Worm (Caenorhabditis elegans) whole organism, early embryonic: ENCODE data around the gene T23B7.3.

Source experiments
- F13C5.2 ChIP-seq: sonication (generic microtip); optimal IDR thresholded peaks from 2 replicates; lab custom pipeline; 2017; ENCODE audit warnings: mild to moderate bottlenecking, missing genetic modification characterization, inconsistent platforms, missing compliant biosample characterization
- aly-1 ChIP-seq: sonication (generic microtip); optimal IDR thresholded peaks from 2 replicates; lab custom pipeline; 2016; ENCODE audit warnings: missing genetic modification characterization, missing compliant biosample characterization
- ama-1 ChIP-seq: fragments of 150-350 bp; optimal IDR thresholded peaks from 2 replicates; lab custom pipeline; 2014
- ceh-13 ChIP-seq: fragments of 200-800 bp; sonication (Bioruptor generic); optimal IDR thresholded peaks from 2 replicates; lab custom pipeline; 2018; ENCODE audit warnings: mild to moderate bottlenecking, missing genetic modification characterization, missing compliant biosample characterization
- ets-7 ChIP-seq: sonication (generic microtip); optimal IDR thresholded peaks from 2 replicates; lab custom pipeline; 2016; ENCODE audit warnings: missing genotype, missing genetic modification characterization, missing compliant biosample characterization
- hmg-4 ChIP-seq: fragments of 200-800 bp; sonication (Bioruptor generic); optimal IDR thresholded peaks from 2 replicates; lab custom pipeline; 2018; ENCODE audit warnings: mild to moderate bottlenecking, missing genetic modification characterization, missing compliant biosample characterization
- tbx-11 ChIP-seq: fragments of 200-800 bp; sonication (Bioruptor generic); IDR thresholded peaks from 2 replicates; pipeline ENCODE4 v1.3.6; 2022; ENCODE audit warnings: missing genetic modification characterization, missing compliant biosample characterization

DNA sequence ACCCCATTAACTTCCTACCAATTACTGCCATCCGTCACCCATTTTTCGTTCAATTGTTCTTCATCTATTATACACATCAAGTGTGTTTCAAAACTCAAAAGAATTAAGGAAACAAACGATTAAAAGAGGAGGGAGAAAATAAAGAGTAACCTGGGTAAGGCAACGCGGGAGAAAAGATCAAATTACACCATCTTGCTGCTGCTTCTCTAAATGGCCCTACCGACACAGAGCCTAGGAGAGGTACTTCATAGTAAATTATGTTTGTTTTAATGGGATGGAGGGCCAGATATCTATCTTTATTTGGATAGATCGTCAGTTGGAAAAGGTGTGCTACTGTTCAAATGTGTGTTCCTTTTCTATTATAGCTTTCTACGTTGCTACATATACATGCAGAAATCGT is 34.6 kb upstream of the T23B7.3 start:
- TF ChIP-seq aly-1 (tag; lab: Kevin White, UChicago), result no peak
- no peak for TF ChIP-seq ama-1 (lab: Kevin White, UChicago)
- no peak for TF ChIP-seq hmg-4 (GFP tag; lab: Kevin White, UChicago)
- TF ChIP-seq ets-7 (tag; lab: Kevin White, UChicago), result no peak
- no peak for TF ChIP-seq tbx-11 (GFP tag; lab: Robert Waterston, UW)
- TF ChIP-seq F13C5.2 (tag; lab: Kevin White, UChicago), result no peak
- TF ChIP-seq ceh-13 (GFP tag; lab: Kevin White, UChicago), result no peak
